Worm (Caenorhabditis elegans) whole organism, early embryonic: ENCODE data around the gene vab-23.

Source experiments
- F13C5.2 ChIP-seq: sonication (generic microtip); optimal IDR thresholded peaks from 2 replicates; lab custom pipeline; 2017; ENCODE audit warnings: mild to moderate bottlenecking, missing genetic modification characterization, inconsistent platforms, missing compliant biosample characterization
- aly-1 ChIP-seq: sonication (generic microtip); optimal IDR thresholded peaks from 2 replicates; lab custom pipeline; 2016; ENCODE audit warnings: missing genetic modification characterization, missing compliant biosample characterization
- ama-1 ChIP-seq: fragments of 150-350 bp; optimal IDR thresholded peaks from 2 replicates; lab custom pipeline; 2014
- ceh-36 ChIP-seq: sonication (generic microtip); optimal IDR thresholded peaks from 2 replicates; lab custom pipeline; 2016; ENCODE audit warnings: missing genetic modification characterization, inconsistent platforms, missing compliant biosample characterization
- ets-7 ChIP-seq: sonication (generic microtip); optimal IDR thresholded peaks from 2 replicates; lab custom pipeline; 2016; ENCODE audit warnings: missing genotype, missing genetic modification characterization, missing compliant biosample characterization
- flt-1 ChIP-seq: fragments of 200-800 bp; sonication (Bioruptor generic); IDR thresholded peaks from 2 replicates; pipeline ENCODE4 v1.3.6; 2022; ENCODE audit warnings: missing genetic modification characterization, missing compliant biosample characterization
- hmbx-1 ChIP-seq: sonication (generic microtip); optimal IDR thresholded peaks from 2 replicates; lab custom pipeline; 2016; ENCODE audit warnings: mild to moderate bottlenecking, missing genetic modification characterization, missing compliant biosample characterization
- hmg-4 ChIP-seq: fragments of 200-800 bp; sonication (Bioruptor generic); optimal IDR thresholded peaks from 2 replicates; lab custom pipeline; 2018; ENCODE audit warnings: mild to moderate bottlenecking, missing genetic modification characterization, missing compliant biosample characterization
- hnd-1 ChIP-seq: sonication (generic microtip); optimal IDR thresholded peaks from 2 replicates; lab custom pipeline; 2016; ENCODE audit warnings: missing genetic modification characterization, missing compliant biosample characterization
- scrt-1 ChIP-seq: fragments of 200-800 bp; sonication (Bioruptor generic); IDR thresholded peaks from 2 replicates; pipeline ENCODE4 v1.3.6; 2022; ENCODE audit warnings: missing genetic modification characterization, missing compliant biosample characterization
- sea-1 ChIP-seq: fragments of 200-800 bp; sonication (Bioruptor generic); conservative IDR thresholded peaks from 2 replicates; pipeline ENCODE4 v1.3.6; 2022; ENCODE audit warnings: missing genetic modification characterization, missing compliant biosample characterization
- tra-4 ChIP-seq: sonication (generic microtip); optimal IDR thresholded peaks from 2 replicates; lab custom pipeline; 2017; ENCODE audit warnings: missing genetic modification characterization, missing compliant biosample characterization

Gene vab-23

ce11 chrII:11849572-11849971 is 51.4 kb downstream of the vab-23 start:
- TF ChIP-seq ceh-36 (tag; lab: Kevin White, UChicago) (no peak), sea-1 (GFP tag; lab: Robert Waterston, UW) (no peak), F13C5.2 (tag; lab: Kevin White, UChicago) (no peak), tra-4 (tag; lab: Kevin White, UChicago) (no peak), hnd-1 (no peak), aly-1 (tag; lab: Kevin White, UChicago) (no peak), hmg-4 (GFP tag; lab: Kevin White, UChicago) (no peak), flt-1 (GFP tag; lab: Robert Waterston, UW) (no peak), scrt-1 (GFP tag; lab: Robert Waterston, UW) (no peak), hmbx-1 (tag; lab: Kevin White, UChicago) (no peak), ets-7 (no peak), ama-1 (lab: Kevin White, UChicago) (no peak)
